Worm (Caenorhabditis elegans): ENCODE measurements around the gene R06F6.8.

Gene R06F6.8

DNA sequence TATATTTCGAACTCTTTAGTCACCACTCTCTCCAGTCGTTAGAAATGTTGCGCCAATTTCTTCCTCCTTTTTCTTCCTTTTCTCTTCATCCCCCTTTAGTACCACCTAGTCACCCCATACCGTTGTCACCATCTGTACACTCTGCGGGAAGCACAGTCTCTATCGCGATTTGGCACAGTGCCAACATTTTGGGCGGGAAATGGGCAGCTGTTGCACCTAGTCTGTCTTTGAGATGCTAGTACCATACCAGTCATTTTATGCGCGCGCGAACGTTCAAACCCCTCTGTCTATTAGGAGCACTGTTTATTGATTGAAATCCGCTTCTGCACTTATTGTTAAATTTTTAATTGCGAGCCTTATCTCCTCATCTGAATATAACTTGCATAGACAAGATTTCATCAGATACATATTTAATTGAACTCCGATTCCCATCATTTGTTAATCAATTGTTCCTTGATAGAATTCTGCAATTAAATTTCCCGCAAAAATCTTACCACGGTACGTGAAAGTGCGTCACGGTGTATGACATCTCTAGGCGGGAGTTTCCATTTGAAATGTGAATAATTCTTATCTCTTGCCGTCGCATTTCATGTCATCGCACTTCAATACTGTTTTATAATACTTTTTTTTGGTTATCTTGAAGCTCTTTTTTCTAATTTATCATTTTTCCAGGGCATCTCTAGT lies 34.9 kb downstream of the R06F6.8 start, which contains the start of gene cdl-1 (continued):
- TF ChIP-seq hmg-20 (GFP tag; IDR thresholded peaks at IDR 0.05) (no peak), cebp-1 (GFP tag; IDR thresholded peaks at IDR 0.05) (no peak), cebp-1 (tag; optimal IDR thresholded peaks at IDR 0.05) (peak; percentile 46), tlf-1 (GFP tag; optimal IDR thresholded peaks at IDR 0.05) (no peak), dpl-1 (GFP tag; optimal IDR thresholded peaks at IDR 0.05) (peak; percentile 79), madf-6 (GFP tag; IDR thresholded peaks at IDR 0.05) (peak; percentile 54; the same call in 1 of the 2 replicates), mcd-1 (GFP tag; IDR thresholded peaks at IDR 0.05) (peak; percentile 15; the same call in 1 of the 2 replicates), attf-5 (GFP tag; optimal IDR thresholded peaks at IDR 0.05) (peak; percentile 67), lin-35 (GFP tag; optimal IDR thresholded peaks at IDR 0.05) (peak in 1 of 3 experiments; percentile 84), pha-4 (tag; optimal IDR thresholded peaks at IDR 0.05) (peak; percentile 52), aptf-2 (GFP tag; conservative IDR thresholded peaks at IDR 0.05) (no peak)

DNA sequence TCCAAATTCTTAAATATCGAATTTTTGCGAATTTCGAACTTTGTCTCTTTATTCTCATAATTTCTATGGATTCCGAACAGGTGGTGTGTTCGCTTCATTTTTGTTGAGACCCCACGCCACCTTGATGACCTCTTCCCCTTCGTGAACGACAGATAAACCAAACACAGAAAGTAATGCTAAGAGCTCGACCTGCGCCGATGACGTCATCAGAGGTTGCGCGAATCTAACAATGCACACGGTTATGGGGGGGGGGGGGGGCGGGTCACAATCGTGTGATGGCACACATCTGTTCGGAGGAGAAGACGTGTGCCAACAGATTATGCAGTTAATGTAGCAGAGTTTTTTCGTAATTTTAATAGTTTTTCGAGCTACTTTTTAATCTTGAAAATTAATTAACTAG lies 35.5 kb downstream of the R06F6.8 start:
- TF ChIP-seq attf-3 (GFP tag; conservative IDR thresholded peaks at IDR 0.05) = no peak
- no peak for TF ChIP-seq mcd-1 (GFP tag; IDR thresholded peaks at IDR 0.05)
- TF ChIP-seq aptf-2 (GFP tag; conservative IDR thresholded peaks at IDR 0.05) = no peak
- TF ChIP-seq dpff-1 (tag; optimal IDR thresholded peaks at IDR 0.05) = no peak
- TF ChIP-seq ztf-6 (GFP tag; IDR thresholded peaks at IDR 0.05) = no peak
- no peak for TF ChIP-seq ceh-79 (tag; optimal IDR thresholded peaks at IDR 0.05)
- TF ChIP-seq fkh-3 (tag; optimal IDR thresholded peaks at IDR 0.05) = no peak
- no peak for TF ChIP-seq F49E8.2 (tag; optimal IDR thresholded peaks at IDR 0.05; ENCODE audit: insufficient read depth)
- TF ChIP-seq ZK185.1 (tag; optimal IDR thresholded peaks at IDR 0.05; ENCODE audit: poor library complexity, severe bottlenecking) = no peak
- no peak for TF ChIP-seq attf-5 (GFP tag; optimal IDR thresholded peaks at IDR 0.05)
- TF ChIP-seq lir-1 (GFP tag; conservative IDR thresholded peaks at IDR 0.05) = no peak
- TF ChIP-seq rec-8 (tag; optimal IDR thresholded peaks at IDR 0.05) = no peak
- no peak for TF ChIP-seq C17E4.6 (GFP tag; IDR thresholded peaks at IDR 0.05)
- TF ChIP-seq let-607 (tag; optimal IDR thresholded peaks at IDR 0.05) = no peak
- no peak for TF ChIP-seq ekl-4 (GFP tag; IDR thresholded peaks at IDR 0.05)
- TF ChIP-seq Y67H2A.10 (GFP tag; conservative IDR thresholded peaks at IDR 0.05) = no peak
- TF ChIP-seq pha-4 (tag; optimal IDR thresholded peaks at IDR 0.05) = no peak
- no peak for TF ChIP-seq F37B4.10 (GFP tag; IDR thresholded peaks at IDR 0.05)
- TF ChIP-seq ceh-27 (GFP tag; optimal IDR thresholded peaks at IDR 0.05) = no peak

DNA sequence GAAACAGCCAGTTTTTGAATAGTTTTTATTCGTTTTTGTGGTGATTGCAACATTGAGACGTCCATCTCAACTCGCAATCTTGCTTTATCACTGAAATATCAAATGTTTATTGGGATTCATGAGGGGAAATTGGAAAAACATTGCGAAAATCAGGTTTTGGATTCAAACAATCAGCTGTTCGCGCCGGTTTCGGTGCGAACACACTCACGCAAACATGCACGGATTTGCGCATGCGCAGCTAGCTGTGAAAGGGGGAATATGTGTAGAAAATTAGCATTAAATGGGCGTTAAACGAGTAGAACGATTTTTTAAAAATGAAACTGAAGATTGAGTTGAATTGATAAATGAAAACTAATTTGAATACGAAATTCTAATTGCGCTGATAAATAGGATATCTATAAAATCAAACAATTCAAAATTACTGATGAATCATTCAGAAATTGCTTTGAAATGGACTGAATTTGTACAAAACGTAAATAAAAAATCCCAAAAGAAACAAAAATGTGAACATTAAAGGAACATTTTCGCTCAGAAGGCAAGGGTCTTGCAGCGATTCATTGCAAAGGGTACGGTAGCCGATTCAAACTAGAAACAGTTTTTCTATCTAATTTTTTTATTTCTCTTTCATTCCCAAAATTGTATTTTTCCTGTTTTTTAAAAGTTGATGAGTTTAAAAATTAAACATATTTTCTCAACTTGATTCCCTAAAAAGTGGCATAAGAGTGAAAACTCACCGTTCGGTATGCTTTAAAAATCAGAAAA lies 36.4 kb downstream of the R06F6.8 start, which contains the start of gene ect-2:
ect-2 (minus strand) TSS at position 762 of the 762 bp plus-strand sequence.
- 0 out of 2 replicates have a peak, but pooled peaks have one; percentile 34 for TF ChIP-seq ceh-91 (GFP tag; IDR thresholded peaks at IDR 0.05)
- peak; percentile 92 for TF ChIP-seq madf-6 (GFP tag; IDR thresholded peaks at IDR 0.05)
- TF ChIP-seq lsl-1 (GFP tag; optimal IDR thresholded peaks at IDR 0.05) = peak; percentile 93
- 0 out of 2 replicates have a peak, but pooled peaks have one; percentile 14 for TF ChIP-seq rcor-1 (GFP tag; IDR thresholded peaks at IDR 0.05)
- no peak for TF ChIP-seq ama-1 (optimal IDR thresholded peaks at IDR 0.05)
- TF ChIP-seq ama-1 (GFP tag; optimal IDR thresholded peaks at IDR 0.05) = no peak
- peak; percentile 55 for TF ChIP-seq efl-1 (GFP tag; optimal IDR thresholded peaks at IDR 0.05)
- TF ChIP-seq F10E7.11 (tag; optimal IDR thresholded peaks at IDR 0.05) = no peak
- no peak for TF ChIP-seq ztf-26 (tag; optimal IDR thresholded peaks at IDR 0.05)
- peak; percentile 77 for TF ChIP-seq madf-8 (GFP tag; conservative IDR thresholded peaks at IDR 0.05)
- TF ChIP-seq lin-35 (GFP tag; optimal IDR thresholded peaks at IDR 0.05) = peak in 1 of 3 experiments; percentile 9
- TF ChIP-seq tbp1 (GFP tag; optimal IDR thresholded peaks at IDR 0.05) = no peak
- TF ChIP-seq ztf-6 (GFP tag; IDR thresholded peaks at IDR 0.05) = no peak
- 0 out of 2 replicates have a peak, but pooled peaks have one; percentile 8 for TF ChIP-seq mcd-1 (GFP tag; IDR thresholded peaks at IDR 0.05)
- TF ChIP-seq xnd-1 (tag; optimal IDR thresholded peaks at IDR 0.05) = peak; percentile 73
- TF ChIP-seq him-1 (tag; optimal IDR thresholded peaks at IDR 0.05) = peak; percentile 23
- no peak for TF ChIP-seq nhr-80 (tag; optimal IDR thresholded peaks at IDR 0.05)
- TF ChIP-seq D2030.7 (GFP tag; IDR thresholded peaks at IDR 0.05) = peak; percentile 60
- TF ChIP-seq F49E8.2 (tag; optimal IDR thresholded peaks at IDR 0.05; ENCODE audit: insufficient read depth) = peak; percentile 25
- TF ChIP-seq dpl-1 (GFP tag; optimal IDR thresholded peaks at IDR 0.05) = peak; percentile 50
- TF ChIP-seq ceh-100 (GFP tag; IDR thresholded peaks at IDR 0.05) = no peak
- TF ChIP-seq Y53F4B.3 (GFP tag; IDR thresholded peaks at IDR 0.05) = no peak
- TF ChIP-seq F33H1.4 (GFP tag; IDR thresholded peaks at IDR 0.05) = peak; percentile 90

Data from whole organism, young adult.